Worm (Caenorhabditis elegans): ENCODE results near the gene set-21.

ce11 chrIV:4360497-4360896 is 30.1 kb upstream of the set-21 start, which contains the start of gene F55F10.1:
- TF ChIP-seq nhr-10 (tag; optimal IDR thresholded peaks at IDR 0.05) (no peak), nhr-6 (tag; optimal IDR thresholded peaks at IDR 0.05) (peak; percentile 33), aly-2 (tag; optimal IDR thresholded peaks at IDR 0.05) (no peak), R02D3.7 (tag; optimal IDR thresholded peaks at IDR 0.05) (no peak), skn-1 (tag; optimal IDR thresholded peaks at IDR 0.05) (no peak), egl-27 (tag; optimal IDR thresholded peaks at IDR 0.05) (no peak), lir-3 (tag; optimal IDR thresholded peaks at IDR 0.05) (no peak), lin-15B (tag; optimal IDR thresholded peaks at IDR 0.05) (no peak), fkh-10 (GFP tag; optimal IDR thresholded peaks at IDR 0.05) (no peak), ces-1 (GFP tag; optimal IDR thresholded peaks at IDR 0.05) (no peak), lsy-2 (tag; optimal IDR thresholded peaks at IDR 0.05) (peak in 1 of 2 experiments; percentile 84), mdl-1 (tag; optimal IDR thresholded peaks at IDR 0.05) (no peak)
